Worm (Caenorhabditis elegans): Measurements from ENCODE around the gene idpc-3.

- TF ChIP-seq tab-1 (GFP tag; IDR thresholded peaks at IDR 0.05) (no peak), flt-1 (GFP tag; IDR thresholded peaks at IDR 0.05) (no peak), ztf-29 (GFP tag; IDR thresholded peaks at IDR 0.05) (no peak)
Measured at ce11 chrV:9584263-9584662, 44.8 kb downstream of the idpc-3 start.

All from whole organism, midembryonic.